Worm (Caenorhabditis elegans) whole organism, young adult: Measurements from ENCODE around the gene T20B12.5.
A peak's percentile ranks its signal among the peaks of the same experiment; 100 is the strongest.

Experiments
- B0035.1 ChIP-seq: sonication (generic microtip); optimal IDR thresholded peaks from 2 replicates; lab custom pipeline; 2016; ENCODE audit warnings: missing genetic modification characterization, mild to moderate bottlenecking, missing compliant biosample characterization, missing genotype, missing genetic modification reagents
- B0261.1 ChIP-seq: sonication (generic microtip); optimal IDR thresholded peaks from 2 replicates; lab custom pipeline; 2016; ENCODE audit warnings: mild to moderate bottlenecking, missing genetic modification characterization, moderate library complexity, missing compliant biosample characterization
- C06A6.2 ChIP-seq: fragments of 200-800 bp; sonication (Bioruptor generic); conservative IDR thresholded peaks from 2 replicates; pipeline ENCODE4 v1.3.6; 2022; ENCODE audit warnings: missing genetic modification characterization, missing compliant biosample characterization
- D2030.7 ChIP-seq: fragments of 200-800 bp; sonication (Bioruptor generic); IDR thresholded peaks from 2 replicates; pipeline ENCODE4 v1.3.6; 2022; ENCODE audit warnings: missing genetic modification reagents, missing genetic modification characterization, missing compliant biosample characterization
- F37B4.10 ChIP-seq: fragments of 200-800 bp; sonication (Bioruptor generic); IDR thresholded peaks from 2 replicates; pipeline ENCODE4 v1.3.6; 2022; ENCODE audit warnings: missing genetic modification characterization, missing compliant biosample characterization
- F49E8.2 ChIP-seq: sonication (generic microtip); optimal IDR thresholded peaks from 3 replicates; lab custom pipeline; 2017; ENCODE audit warnings: missing genetic modification characterization, mild to moderate bottlenecking, missing compliant biosample characterization, antibody characterized with exemption, moderate library complexity; ENCODE audit not compliant: insufficient read depth
- F52B5.7 ChIP-seq: sonication (generic microtip); optimal IDR thresholded peaks from 2 replicates; lab custom pipeline; 2016; ENCODE audit warnings: mild to moderate bottlenecking, missing genetic modification characterization, missing compliant biosample characterization
- F57A8.1 ChIP-seq: fragments of 200-800 bp; sonication (Bioruptor generic); optimal IDR thresholded peaks from 2 replicates; lab custom pipeline; 2018; ENCODE audit warnings: mild to moderate bottlenecking, missing genetic modification characterization, moderate library complexity, missing compliant biosample characterization
- Y53G8AR.9 ChIP-seq: fragments of 200-800 bp; sonication (Bioruptor generic); conservative IDR thresholded peaks from 2 replicates; pipeline ENCODE4 v1.3.6; 2022; ENCODE audit warnings: missing genetic modification reagents, missing genetic modification characterization, missing compliant biosample characterization
- Y56A3A.18 ChIP-seq: fragments of 200-800 bp; sonication (Bioruptor generic); IDR thresholded peaks from 2 replicates; pipeline ENCODE4 v1.3.6; 2022; ENCODE audit warnings: missing genetic modification reagents, missing genetic modification characterization, missing compliant biosample characterization
- ama-1 ChIP-seq, 3 experiments: fragments of 150-350 bp in 1 of 3; sonication (generic microtip) in 2 of 3; optimal IDR thresholded peaks; 2 replicates each; lab custom pipeline; 2014 to 2018; ENCODE audit warnings: missing biosample characterization in 2 of 3, missing genetic modification characterization in 2 of 3, missing genetic modification reagents in 2 of 3
- athp-1 ChIP-seq: sonication (generic microtip); optimal IDR thresholded peaks from 2 replicates; lab custom pipeline; 2017; ENCODE audit warnings: mild to moderate bottlenecking, missing genetic modification characterization, missing compliant biosample characterization
- attf-3 ChIP-seq: fragments of 200-800 bp; sonication (Bioruptor generic); conservative IDR thresholded peaks from 2 replicates; pipeline ENCODE4 v1.3.6; 2022; ENCODE audit warnings: missing genetic modification reagents, missing genetic modification characterization, missing compliant biosample characterization
- bed-2 ChIP-seq: fragments of 200-800 bp; sonication (Bioruptor generic); IDR thresholded peaks from 2 replicates; pipeline ENCODE4 v1.3.6; 2022; ENCODE audit warnings: missing genetic modification reagents, missing genetic modification characterization, missing compliant biosample characterization
- cebp-1 ChIP-seq, 2 experiments: fragments of 200-800 bp in 1 of 2; sonication (Bioruptor generic) in 1 of 2; sonication (generic microtip) in 1 of 2; IDR thresholded peaks in 1 of 2; optimal IDR thresholded peaks in 1 of 2; 2 replicates each; pipeline versions ENCODE4 v1.3.6 to Lab custom; 2017 to 2022; ENCODE audit warnings: missing compliant biosample characterization in 2 of 2, missing genetic modification characterization in 2 of 2, mild to moderate bottlenecking in 1 of 2, missing genetic modification reagents in 1 of 2, moderate library complexity in 1 of 2
- ceh-27 ChIP-seq: fragments of 200-800 bp; sonication (Bioruptor generic); optimal IDR thresholded peaks from 2 replicates; lab custom pipeline; 2018; ENCODE audit warnings: mild to moderate bottlenecking, missing genetic modification characterization, moderate library complexity, missing compliant biosample characterization
- chd-7 ChIP-seq: sonication (generic microtip); optimal IDR thresholded peaks from 2 replicates; lab custom pipeline; 2016; ENCODE audit warnings: mild to moderate bottlenecking, missing genetic modification characterization, moderate library complexity, missing compliant biosample characterization
- dpff-1 ChIP-seq: sonication (generic microtip); optimal IDR thresholded peaks from 2 replicates; lab custom pipeline; 2017; ENCODE audit warnings: mild to moderate bottlenecking, missing genetic modification characterization, missing compliant biosample characterization
- efl-1 ChIP-seq: fragments of 150-350 bp; optimal IDR thresholded peaks from 2 replicates; lab custom pipeline; 2014; ENCODE audit warnings: missing biosample characterization, missing genetic modification reagents, missing genetic modification characterization
- egl-18 ChIP-seq: fragments of 200-800 bp; sonication (Bioruptor generic); IDR thresholded peaks from 2 replicates; pipeline ENCODE4 v1.3.6; 2022; ENCODE audit warnings: missing genetic modification reagents, missing genetic modification characterization, missing compliant biosample characterization
- ekl-4 ChIP-seq: fragments of 200-800 bp; sonication (Bioruptor generic); IDR thresholded peaks from 2 replicates; pipeline ENCODE4 v1.3.6; 2022; ENCODE audit warnings: missing genetic modification reagents, missing genetic modification characterization, missing compliant biosample characterization
- ets-4 ChIP-seq: fragments of 200-800 bp; sonication (Bioruptor generic); optimal IDR thresholded peaks from 2 replicates; lab custom pipeline; 2018; ENCODE audit warnings: mild to moderate bottlenecking, missing genetic modification characterization, missing compliant biosample characterization
- fkh-3 ChIP-seq: sonication (generic microtip); optimal IDR thresholded peaks from 2 replicates; lab custom pipeline; 2016; ENCODE audit warnings: mild to moderate bottlenecking, missing genetic modification characterization, missing compliant biosample characterization
- gei-17 ChIP-seq: fragments of 200-800 bp; sonication (Bioruptor generic); optimal IDR thresholded peaks from 2 replicates; lab custom pipeline; 2018; ENCODE audit warnings: mild to moderate bottlenecking, missing genetic modification characterization, missing compliant biosample characterization
- him-1 ChIP-seq: sonication (generic microtip); optimal IDR thresholded peaks from 2 replicates; lab custom pipeline; 2016; ENCODE audit warnings: missing genotype, missing genetic modification reagents, missing genetic modification characterization, missing compliant biosample characterization
- hlh-26 ChIP-seq: fragments of 200-800 bp; sonication (Bioruptor generic); conservative IDR thresholded peaks from 2 replicates; pipeline ENCODE4 v1.3.6; 2022; ENCODE audit warnings: missing genetic modification reagents, missing genetic modification characterization, missing compliant biosample characterization
- hmg-1.2 ChIP-seq: fragments of 200-800 bp; sonication (Bioruptor generic); IDR thresholded peaks from 2 replicates; pipeline ENCODE4 v1.3.6; 2022; ENCODE audit warnings: missing genetic modification reagents, missing genetic modification characterization, missing compliant biosample characterization
- hrde-1 ChIP-seq: sonication (generic microtip); optimal IDR thresholded peaks from 2 replicates; lab custom pipeline; 2016; ENCODE audit warnings: missing genetic modification characterization, mild to moderate bottlenecking, missing compliant biosample characterization, moderate library complexity, missing genotype, missing genetic modification reagents, borderline replicate concordance
- lag-1 ChIP-seq: fragments of 200-800 bp; sonication (Bioruptor generic); IDR thresholded peaks from 2 replicates; pipeline ENCODE4 v1.3.6; 2022; ENCODE audit warnings: missing genetic modification reagents, missing genetic modification characterization, missing compliant biosample characterization
- lin-40 ChIP-seq: sonication (generic microtip); optimal IDR thresholded peaks from 2 replicates; lab custom pipeline; 2016; ENCODE audit warnings: missing genetic modification characterization, mild to moderate bottlenecking, missing compliant biosample characterization, missing genotype, missing genetic modification reagents
- lin-54 ChIP-seq: fragments of 200-800 bp; sonication (Bioruptor generic); optimal IDR thresholded peaks from 2 replicates; lab custom pipeline; 2018; ENCODE audit warnings: mild to moderate bottlenecking, missing genetic modification characterization, missing compliant biosample characterization
- madf-8 ChIP-seq: fragments of 200-800 bp; sonication (Bioruptor generic); conservative IDR thresholded peaks from 2 replicates; pipeline ENCODE4 v1.3.6; 2022; ENCODE audit warnings: missing genetic modification reagents, missing genetic modification characterization, missing compliant biosample characterization
- nfya-1 ChIP-seq: sonication (generic microtip); optimal IDR thresholded peaks from 2 replicates; lab custom pipeline; 2017; ENCODE audit warnings: antibody characterized with exemption, missing compliant biosample characterization, missing genetic modification characterization, borderline replicate concordance; ENCODE audit not compliant: insufficient read depth
- nfya-2 ChIP-seq: fragments of 200-800 bp; sonication (Bioruptor generic); IDR thresholded peaks from 2 replicates; pipeline ENCODE4 v1.3.6; 2022; ENCODE audit warnings: missing genetic modification reagents, missing genetic modification characterization, missing compliant biosample characterization
- nfyb-1 ChIP-seq: fragments of 200-800 bp; sonication (Bioruptor generic); IDR thresholded peaks from 2 replicates; pipeline ENCODE4 v1.3.6; 2022; ENCODE audit warnings: missing genetic modification reagents, missing genetic modification characterization, missing compliant biosample characterization
- nhr-179 ChIP-seq: sonication (generic microtip); optimal IDR thresholded peaks from 2 replicates; lab custom pipeline; 2016; ENCODE audit warnings: mild to moderate bottlenecking, missing genetic modification characterization, missing compliant biosample characterization
- nhr-90 ChIP-seq: sonication (generic microtip); optimal IDR thresholded peaks from 2 replicates; lab custom pipeline; 2016; ENCODE audit warnings: missing genotype, mild to moderate bottlenecking, missing genetic modification characterization, missing compliant biosample characterization
- pha-4 ChIP-seq: fragments of 150-350 bp; sonication (generic microtip); optimal IDR thresholded peaks from 2 replicates; lab custom pipeline; 2014; ENCODE audit warnings: missing biosample characterization, missing genetic modification reagents, missing genetic modification characterization
- snpc-4 ChIP-seq, 5 experiments: fragments of 150-350 bp in 1 of 5; sonication (generic microtip) in 4 of 5; optimal IDR thresholded peaks; 2 replicates each; lab custom pipeline; 2014 to 2018; ENCODE audit warnings: missing genetic modification characterization in 5 of 5, missing biosample characterization in 3 of 5, antibody characterized with exemption in 2 of 5, mild to moderate bottlenecking in 2 of 5, missing compliant biosample characterization in 2 of 5, missing genotype in 2 of 5, moderate library complexity in 2 of 5, missing genetic modification reagents in 1 of 5
- somi-1 ChIP-seq: fragments of 200-800 bp; sonication (Bioruptor generic); optimal IDR thresholded peaks from 2 replicates; lab custom pipeline; 2018; ENCODE audit warnings: mild to moderate bottlenecking, missing genetic modification characterization, missing compliant biosample characterization
- tlf-1 ChIP-seq: fragments of 200-800 bp; sonication (Bioruptor generic); optimal IDR thresholded peaks from 2 replicates; lab custom pipeline; 2018; ENCODE audit warnings: mild to moderate bottlenecking, missing genetic modification characterization, missing compliant biosample characterization
- unc-130 ChIP-seq: sonication (generic microtip); optimal IDR thresholded peaks from 2 replicates; lab custom pipeline; 2016; ENCODE audit warnings: missing genetic modification reagents, missing genetic modification characterization, missing compliant biosample characterization
- unc-62 ChIP-seq: fragments of 150-350 bp; optimal IDR thresholded peaks from 2 replicates; lab custom pipeline; 2014; ENCODE audit warnings: missing biosample characterization, missing genetic modification reagents, missing genetic modification characterization
- zfh-2 ChIP-seq: fragments of 200-800 bp; sonication (Bioruptor generic); conservative IDR thresholded peaks from 2 replicates; pipeline ENCODE4 v1.3.6; 2022; ENCODE audit warnings: missing genetic modification reagents, missing genetic modification characterization, missing compliant biosample characterization
- zim-3 ChIP-seq: sonication (generic microtip); optimal IDR thresholded peaks from 2 replicates; lab custom pipeline; 2017; ENCODE audit warnings: mild to moderate bottlenecking, missing genetic modification characterization, moderate library complexity, missing compliant biosample characterization
- ztf-26 ChIP-seq: sonication (generic microtip); optimal IDR thresholded peaks from 2 replicates; lab custom pipeline; 2017; ENCODE audit warnings: missing genetic modification characterization, missing compliant biosample characterization

Gene T20B12.5

DNA sequence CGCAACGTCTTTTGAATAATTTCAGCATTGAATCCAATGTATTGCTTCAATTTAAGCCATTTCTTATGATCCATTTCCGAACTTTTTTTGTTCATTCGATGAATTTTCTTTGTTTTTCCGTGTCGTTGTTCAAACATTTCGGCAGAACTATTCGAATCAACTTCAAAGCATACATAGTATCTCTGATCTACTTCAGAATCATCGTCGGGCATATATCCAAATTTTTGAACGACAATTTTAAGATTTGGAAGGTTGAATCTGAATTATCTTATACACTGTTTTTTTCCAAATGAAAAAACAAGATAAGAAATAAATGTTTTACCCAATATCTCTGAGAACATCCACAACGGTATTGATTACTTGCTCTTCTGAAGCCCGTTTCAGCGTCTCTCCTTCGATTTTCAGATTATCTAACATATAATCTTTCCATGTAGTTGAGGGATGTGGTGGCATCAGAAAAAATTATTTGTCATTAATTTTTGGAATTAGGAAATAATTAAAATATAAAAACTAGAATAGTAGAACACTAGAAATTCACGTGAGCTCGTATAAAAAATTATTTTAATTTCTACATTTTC lies 37.7 kb downstream of the T20B12.5 start, which contains the start of gene lab-2:
Gene lab-2 (minus strand): TSS at position 453 of the 578 bp plus-strand sequence.
- peak; percentile 40 for TF ChIP-seq dpff-1 (tag; lab: Kevin White, UChicago)
- peak; percentile 10 for TF ChIP-seq lin-54 (GFP tag; lab: Kevin White, UChicago)
- TF ChIP-seq unc-62 (GFP tag; lab: Kevin White, UChicago) = no peak
- no peak for TF ChIP-seq him-1 (tag; lab: Kevin White, UChicago)
- TF ChIP-seq fkh-3 = peak; percentile 27
- TF ChIP-seq B0261.1 (tag; lab: Kevin White, UChicago) = no peak
- TF ChIP-seq Y53G8AR.9 = peak; percentile 53; the same call in 1 of the 2 replicates
- TF ChIP-seq F52B5.7 (tag; lab: Kevin White, UChicago) = peak; percentile 67
- no peak for TF ChIP-seq pha-4 (tag; lab: Kevin White, UChicago)
- no peak for TF ChIP-seq snpc-4 (GFP tag; optimal IDR thresholded peaks at IDR 0.05; lab: Kevin White, UChicago)
- no peak for TF ChIP-seq snpc-4 (tag; optimal IDR thresholded peaks at IDR 0.05; lab: Kevin White, UChicago)
- no peak for TF ChIP-seq nhr-179
- TF ChIP-seq egl-18 (GFP tag; lab: Robert Waterston, UW) = no peak
- TF ChIP-seq somi-1 (GFP tag; lab: Kevin White, UChicago) = no peak
- TF ChIP-seq C06A6.2 (GFP tag; lab: Robert Waterston, UW) = 0 out of 2 replicates have a peak, but pooled peaks have one; percentile 10
- no peak for TF ChIP-seq efl-1 (GFP tag; lab: Kevin White, UChicago)
- TF ChIP-seq nfyb-1 (GFP tag; lab: Robert Waterston, UW) = peak; percentile 72; the same call in 1 of the 2 replicates
- TF ChIP-seq zfh-2 = no peak
- TF ChIP-seq nfya-1 (tag; lab: Kevin White, UChicago) = no peak
- TF ChIP-seq lin-40 (tag; lab: Kevin White, UChicago) = peak; percentile 18
- no peak for TF ChIP-seq ztf-26 (tag; lab: Kevin White, UChicago)
- TF ChIP-seq ama-1 (optimal IDR thresholded peaks at IDR 0.05; lab: Kevin White, UChicago) = peak; percentile 51
- TF ChIP-seq ama-1 (GFP tag; optimal IDR thresholded peaks at IDR 0.05; lab: Kevin White, UChicago) = no peak
- TF ChIP-seq chd-7 (tag; lab: Kevin White, UChicago) = peak; percentile 52
- TF ChIP-seq madf-8 (GFP tag; lab: Robert Waterston, UW) = no peak
- no peak for TF ChIP-seq F49E8.2
- TF ChIP-seq gei-17 (GFP tag; lab: Kevin White, UChicago) = no peak
- TF ChIP-seq hmg-1.2 (GFP tag; lab: Robert Waterston, UW) = no peak
- no peak for TF ChIP-seq ceh-27 (GFP tag; lab: Kevin White, UChicago)
- no peak for TF ChIP-seq hlh-26 (GFP tag; lab: Robert Waterston, UW)
- TF ChIP-seq attf-3 (GFP tag; lab: Robert Waterston, UW) = no peak
- TF ChIP-seq nhr-90 (tag; lab: Kevin White, UChicago) = no peak
- no peak; the same call in 1 of the 2 replicates for TF ChIP-seq ekl-4 (GFP tag; lab: Robert Waterston, UW)
- TF ChIP-seq nfya-2 (GFP tag; lab: Robert Waterston, UW) = no peak
- TF ChIP-seq bed-2 (GFP tag; lab: Robert Waterston, UW) = no peak
- peak; percentile 17 for TF ChIP-seq zim-3
- peak; percentile 65; the same call in 1 of the 2 replicates for TF ChIP-seq Y56A3A.18 (GFP tag; lab: Robert Waterston, UW)
- TF ChIP-seq lag-1 (GFP tag; lab: Robert Waterston, UW) = no peak
- peak; percentile 26 for TF ChIP-seq B0035.1 (tag; lab: Kevin White, UChicago)
- TF ChIP-seq cebp-1 (GFP tag; IDR thresholded peaks at IDR 0.05; lab: Robert Waterston, UW) = no peak
- peak; percentile 33 for TF ChIP-seq cebp-1 (tag; optimal IDR thresholded peaks at IDR 0.05; lab: Kevin White, UChicago)
- TF ChIP-seq ets-4 (GFP tag; lab: Kevin White, UChicago) = no peak
- no peak for TF ChIP-seq unc-130 (GFP tag; lab: Kevin White, UChicago)
- peak; percentile 78 for TF ChIP-seq athp-1 (tag; lab: Kevin White, UChicago)
- TF ChIP-seq F57A8.1 (GFP tag; lab: Kevin White, UChicago) = no peak
- TF ChIP-seq hrde-1 = no peak
- TF ChIP-seq tlf-1 = no peak
- TF ChIP-seq F37B4.10 (GFP tag; lab: Robert Waterston, UW) = no peak
- no peak for TF ChIP-seq D2030.7
